Fruit fly (Drosophila melanogaster) whole organism, embryonic: ENCODE results near the gene CG8379.

ENCODE experiments used
- Antp ChIP-seq: fragments of 200-800 bp; sonication (Bioruptor generic); optimal IDR thresholded peaks from 3 replicates; lab custom pipeline; 2016; ENCODE audit warnings: missing biosample characterization, missing genetic modification characterization
- B-H2 ChIP-seq: fragments of 200-800 bp; sonication (Bioruptor generic); optimal IDR thresholded peaks from 2 replicates; lab custom pipeline; 2018; ENCODE audit warnings: missing biosample characterization, mild to moderate bottlenecking, missing genetic modification characterization
- CG10462 ChIP-seq: fragments of 200-800 bp; sonication (Bioruptor generic); optimal IDR thresholded peaks from 2 replicates; lab custom pipeline; 2016; ENCODE audit warnings: missing biosample characterization, missing genetic modification characterization
- CG11504 ChIP-seq: fragments of 200-800 bp; sonication (Bioruptor generic); optimal IDR thresholded peaks from 3 replicates; lab custom pipeline; 2019; ENCODE audit warnings: missing biosample characterization, mild to moderate bottlenecking, missing genetic modification characterization, moderate library complexity
- CG11696 ChIP-seq: fragments of 200-800 bp; sonication (Bioruptor generic); IDR thresholded peaks from 2 replicates; pipeline ENCODE4 v1.3.6; 2022; ENCODE audit warnings: missing biosample characterization, missing genetic modification characterization
- CG13424 ChIP-seq: fragments of 200-800 bp; sonication (Bioruptor generic); optimal IDR thresholded peaks from 2 replicates; lab custom pipeline; 2019; ENCODE audit warnings: missing biosample characterization, mild to moderate bottlenecking, missing genetic modification characterization, moderate library complexity
- CG3065 ChIP-seq: fragments of 200-800 bp; sonication (Bioruptor generic); optimal IDR thresholded peaks from 2 replicates; lab custom pipeline; 2016; ENCODE audit warnings: missing biosample characterization, missing genetic modification characterization
- Dll ChIP-seq: fragments of 200-800 bp; sonication (Bioruptor generic); IDR thresholded peaks from 4 replicates; pipeline ENCODE4 v1.3.6; 2022; ENCODE audit warnings: missing biosample characterization, missing genetic modification characterization; ENCODE audit not compliant: partially characterized antibody
- Lpt ChIP-seq: fragments of >200 bp; optimal IDR thresholded peaks from 2 replicates; lab custom pipeline; 2018; ENCODE audit warnings: missing biosample characterization, missing genetic modification characterization
- Sry-δ ChIP-seq: fragments of 200-800 bp; sonication (Bioruptor generic); optimal IDR thresholded peaks from 2 replicates; lab custom pipeline; 2016; ENCODE audit warnings: missing biosample characterization, missing genetic modification characterization
- caup ChIP-seq: fragments of 200-800 bp; sonication (Bioruptor generic); optimal IDR thresholded peaks from 3 replicates; lab custom pipeline; 2017; ENCODE audit warnings: missing biosample characterization, mild to moderate bottlenecking, missing genetic modification characterization, moderate library complexity; ENCODE audit not compliant: severe bottlenecking
- ewg ChIP-seq: fragments of 200-800 bp; sonication (Bioruptor generic); optimal IDR thresholded peaks from 3 replicates; lab custom pipeline; 2017; ENCODE audit warnings: mild to moderate bottlenecking, missing biosample characterization, missing genetic modification reagents, missing genetic modification characterization
- h ChIP-seq: fragments of >200 bp; optimal IDR thresholded peaks from 2 replicates; lab custom pipeline; 2017
- nmo ChIP-seq: fragments of 200-800 bp; sonication (Bioruptor generic); optimal IDR thresholded peaks from 2 replicates; lab custom pipeline; 2018; ENCODE audit warnings: missing biosample characterization, mild to moderate bottlenecking, missing genetic modification characterization, moderate library complexity

- TF ChIP-seq CG11696 (GFP tag; lab: Robert Waterston, UW) (no peak), Lpt (GFP tag; lab: Kevin White, UChicago) (no peak), CG13424 (tag; lab: Kevin White, UChicago) (no peak), h (lab: Kevin White, UChicago) (no peak), ewg (GFP tag; lab: Kevin White, UChicago) (no peak), caup (GFP tag; lab: Kevin White, UChicago) (no peak), CG11504 (tag; lab: Kevin White, UChicago) (no peak), Sry-δ (GFP tag; lab: Kevin White, UChicago) (no peak), B-H2 (GFP tag; lab: Kevin White, UChicago) (no peak), nmo (no peak), Antp (no peak), CG3065 (GFP tag; lab: Kevin White, UChicago) (no peak), Dll (GFP tag; lab: Robert Waterston, UW) (no peak), CG10462 (GFP tag; lab: Kevin White, UChicago) (no peak)
Measured at dm6 chr3R:8794384-8794783, 29.8 kb upstream of the CG8379 start, which contains the start of gene Ir85a.
